Worm (Caenorhabditis elegans) whole organism, early embryonic: Measurements from ENCODE around the gene F16H6.4.

Experiments used
- B0310.2 ChIP-seq: sonication (generic microtip); optimal IDR thresholded peaks from 2 replicates; lab custom pipeline; 2016; ENCODE audit warnings: mild to moderate bottlenecking, missing genetic modification characterization, missing compliant biosample characterization
- ama-1 ChIP-seq: fragments of 150-350 bp; optimal IDR thresholded peaks from 2 replicates; lab custom pipeline; 2014
- sea-1 ChIP-seq: fragments of 200-800 bp; sonication (Bioruptor generic); conservative IDR thresholded peaks from 2 replicates; pipeline ENCODE4 v1.3.6; 2022; ENCODE audit warnings: missing genetic modification characterization, missing compliant biosample characterization
- tbx-37 ChIP-seq: fragments of 200-800 bp; sonication (Bioruptor generic); conservative IDR thresholded peaks from 2 replicates; pipeline ENCODE4 v1.3.6; 2022; ENCODE audit warnings: missing genetic modification reagents, missing genetic modification characterization, missing compliant biosample characterization

DNA sequence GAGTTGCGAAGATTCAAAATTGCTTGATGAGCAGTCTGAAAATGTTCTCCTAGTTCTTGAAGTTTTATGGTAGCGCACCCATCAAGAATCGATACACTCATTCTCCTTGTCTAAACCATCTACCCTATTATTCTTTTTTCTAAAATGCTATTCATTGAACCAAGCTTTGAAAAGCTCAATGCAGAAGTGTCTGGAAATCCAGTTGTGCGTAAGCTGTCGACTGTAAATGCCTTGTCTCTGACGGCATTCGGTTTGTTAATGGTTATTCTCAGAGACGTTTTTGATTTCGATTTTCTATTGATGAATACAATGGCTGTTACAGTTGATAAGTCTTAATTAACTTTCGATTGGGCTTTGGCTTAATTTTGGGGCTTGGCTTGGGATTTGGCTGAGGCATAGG lies 36.0 kb upstream of the F16H6.4 start, which contains the start of gene C14A6.12:
- TF ChIP-seq tbx-37 (no peak), B0310.2 (no peak), sea-1 (no peak), ama-1 (lab: Kevin White, UChicago) (no peak)
